Worm (Caenorhabditis elegans) whole organism, L4 larva: ENCODE measurements around the gene ecps-2.
"Not testable (repeated sequence)": the region's sequence is repeated elsewhere in the genome, so short reads cannot be mapped to it uniquely, and the experiment has no call there.

ENCODE experiments used
- aha-1 ChIP-seq: fragments of 150-350 bp; peaks from one replicate; lab custom pipeline; 2014; ENCODE audit warnings: missing biosample characterization, missing genetic modification characterization
- ceh-20 ChIP-seq: fragments of 200-800 bp; sonication (Bioruptor generic); IDR thresholded peaks from 2 replicates; pipeline ENCODE4 v1.3.6; 2022; ENCODE audit warnings: missing genetic modification reagents, missing genetic modification characterization, missing compliant biosample characterization
- lim-7 ChIP-seq: fragments of 200-800 bp; sonication (Bioruptor generic); IDR thresholded peaks from 2 replicates; pipeline ENCODE4 v1.3.6; 2022; ENCODE audit warnings: missing genetic modification characterization, missing compliant biosample characterization
- lin-13 ChIP-seq: fragments of 150-350 bp; optimal IDR thresholded peaks from 2 replicates; lab custom pipeline; 2014; ENCODE audit warnings: missing biosample characterization, missing genetic modification reagents, missing genetic modification characterization
- lin-15B ChIP-seq: fragments of 150-350 bp; sonication (generic microtip); optimal IDR thresholded peaks from 3 replicates; lab custom pipeline; 2014; ENCODE audit warnings: missing biosample characterization, missing genetic modification characterization
- nhr-10 ChIP-seq: fragments of 150-350 bp; optimal IDR thresholded peaks from 2 replicates; lab custom pipeline; 2014; ENCODE audit warnings: missing biosample characterization, missing genetic modification characterization
- nhr-102 ChIP-seq: sonication (generic microtip); optimal IDR thresholded peaks from 2 replicates; lab custom pipeline; 2016; ENCODE audit warnings: mild to moderate bottlenecking, missing genetic modification characterization, moderate library complexity, missing compliant biosample characterization
- nhr-11 ChIP-seq: fragments of 150-350 bp; optimal IDR thresholded peaks from 2 replicates; lab custom pipeline; 2014; ENCODE audit warnings: missing biosample characterization, missing genetic modification characterization
- snpc-4 ChIP-seq: fragments of 150-350 bp; optimal IDR thresholded peaks from 2 replicates; lab custom pipeline; 2014; ENCODE audit warnings: missing biosample characterization, missing genetic modification characterization
- unc-62 ChIP-seq, 3 experiments: fragments of 150-350 bp in 1 of 3; sonication (generic microtip); optimal IDR thresholded peaks in 2 of 3; peaks in 1 of 3; 1 replicate in 1 of 3; 2 replicates in 2 of 3; lab custom pipeline; 2014 to 2017; ENCODE audit warnings: missing biosample characterization in 3 of 3, missing genetic modification characterization in 3 of 3, missing genetic modification reagents in 3 of 3, missing genotype in 1 of 3
- ztf-11 ChIP-seq: fragments of 150-350 bp; optimal IDR thresholded peaks from 2 replicates; lab custom pipeline; 2014; ENCODE audit warnings: missing biosample characterization, missing genetic modification characterization

ce11 chrIII:10438780-10439179, 4.1 kb upstream of the ecps-2 start, which contains the start of gene H04D03.6:
- not testable (repeated sequence) for TF ChIP-seq snpc-4 (tag; lab: Kevin White, UChicago); nhr-11; nhr-10 (tag; lab: Kevin White, UChicago); ztf-11; nhr-102 (tag; lab: Kevin White, UChicago); lin-15B; lin-13 (GFP tag; lab: Kevin White, UChicago); unc-62 (GFP tag; optimal IDR thresholded peaks at IDR 0.05 in 1 of 2; lab: Kevin White, UChicago); unc-62 (tag; optimal IDR thresholded peaks at IDR 0.05; lab: Kevin White, UChicago); ceh-20 (GFP tag; lab: Robert Waterston, UW); lim-7 (GFP tag; lab: Robert Waterston, UW); aha-1 (tag; lab: Kevin White, UChicago)
